Fruit fly (Drosophila melanogaster) whole organism, embryonic: ENCODE measurements around the gene Atg14.

Experiments used
- Ada2b ChIP-seq: fragments of 200-800 bp; sonication (Bioruptor generic); IDR thresholded peaks from 2 replicates; pipeline ENCODE4 v1.3.6; 2022; ENCODE audit warnings: missing biosample characterization, missing genetic modification characterization
- Antp ChIP-seq: fragments of 200-800 bp; sonication (Bioruptor generic); optimal IDR thresholded peaks from 3 replicates; lab custom pipeline; 2016; ENCODE audit warnings: missing biosample characterization, missing genetic modification characterization
- Bdp1 ChIP-seq: fragments of 200-800 bp; sonication (Bioruptor generic); optimal IDR thresholded peaks from 3 replicates; lab custom pipeline; 2016; ENCODE audit warnings: missing biosample characterization, missing genetic modification characterization
- CG10209 ChIP-seq: fragments of 200-800 bp; sonication (Bioruptor generic); optimal IDR thresholded peaks from 3 replicates; lab custom pipeline; 2017; ENCODE audit warnings: missing biosample characterization, mild to moderate bottlenecking, missing genetic modification characterization, missing genetic modification reagents
- CG11093 ChIP-seq: fragments of 200-800 bp; sonication (Bioruptor generic); IDR thresholded peaks from 3 replicates; pipeline ENCODE4 v1.3.6; 2022; ENCODE audit warnings: missing biosample characterization, missing genetic modification characterization
- CG11456 ChIP-seq: fragments of 200-800 bp; sonication (Bioruptor generic); IDR thresholded peaks from 3 replicates; pipeline ENCODE4 v1.3.6; 2022; ENCODE audit warnings: missing biosample characterization, missing genetic modification characterization
- CG11560 ChIP-seq: fragments of 200-800 bp; sonication (Bioruptor generic); IDR thresholded peaks from 3 replicates; pipeline ENCODE4 v1.3.6; 2022; ENCODE audit warnings: missing biosample characterization, missing genetic modification characterization
- CG12155 ChIP-seq: fragments of 200-800 bp; sonication (Bioruptor generic); optimal IDR thresholded peaks from 3 replicates; lab custom pipeline; 2016; ENCODE audit warnings: missing biosample characterization, missing genetic modification characterization
- CG12659 ChIP-seq: fragments of 200-800 bp; sonication (Bioruptor generic); optimal IDR thresholded peaks from 3 replicates; lab custom pipeline; 2017; ENCODE audit warnings: mild to moderate bottlenecking, missing biosample characterization, missing genetic modification reagents, missing genetic modification characterization
- CG13775 ChIP-seq: fragments of 200-800 bp; sonication (Bioruptor generic); optimal IDR thresholded peaks from 3 replicates; lab custom pipeline; 2017; ENCODE audit warnings: missing biosample characterization, mild to moderate bottlenecking, missing genetic modification characterization
- CG14441 ChIP-seq: fragments of 200-800 bp; sonication (Bioruptor generic); IDR thresholded peaks from 2 replicates; pipeline ENCODE4 v1.3.6; 2022; ENCODE audit warnings: missing biosample characterization, missing genetic modification characterization
- CG15696 ChIP-seq: fragments of 200-800 bp; sonication (Bioruptor generic); optimal IDR thresholded peaks from 2 replicates; lab custom pipeline; 2019; ENCODE audit warnings: missing biosample characterization, mild to moderate bottlenecking, missing genetic modification characterization, moderate library complexity
- CG18619 ChIP-seq: fragments of 200-800 bp; sonication (Bioruptor generic); optimal IDR thresholded peaks from 3 replicates; lab custom pipeline; 2017; ENCODE audit warnings: missing biosample characterization, mild to moderate bottlenecking, missing genetic modification characterization
- CG4404 ChIP-seq: fragments of 200-800 bp; sonication (Bioruptor generic); IDR thresholded peaks from 2 replicates; pipeline ENCODE4 v1.3.6; 2022; ENCODE audit warnings: missing biosample characterization, missing genetic modification characterization
- CG4730 ChIP-seq: fragments of 200-800 bp; sonication (Bioruptor generic); IDR thresholded peaks from 2 replicates; pipeline ENCODE4 v1.3.6; 2022; ENCODE audit warnings: missing biosample characterization, missing genetic modification characterization
- CG7357 ChIP-seq: fragments of 200-800 bp; sonication (Bioruptor generic); IDR thresholded peaks from 3 replicates; pipeline ENCODE4 v1.3.6; 2022; ENCODE audit warnings: missing biosample characterization, missing genetic modification characterization
- CG9817 ChIP-seq: fragments of 200-800 bp; sonication (Bioruptor generic); optimal IDR thresholded peaks from 2 replicates; lab custom pipeline; 2018; ENCODE audit warnings: missing biosample characterization, mild to moderate bottlenecking, missing genetic modification characterization, moderate library complexity
- CHES-1-like ChIP-seq: fragments of 200-800 bp; sonication (Bioruptor generic); optimal IDR thresholded peaks from 2 replicates; lab custom pipeline; 2016; ENCODE audit warnings: missing biosample characterization, missing genetic modification characterization
- Dek ChIP-seq: fragments of 200-800 bp; sonication (Bioruptor generic); optimal IDR thresholded peaks from 3 replicates; lab custom pipeline; 2019; ENCODE audit warnings: missing biosample characterization, mild to moderate bottlenecking, missing genetic modification characterization, moderate library complexity
- Doc2 ChIP-seq: fragments of 200-800 bp; sonication (Bioruptor generic); IDR thresholded peaks from 2 replicates; pipeline ENCODE4 v1.3.6; 2022; ENCODE audit warnings: missing biosample characterization, missing genetic modification characterization
- HHEX ChIP-seq: fragments of 200-800 bp; sonication (Bioruptor generic); optimal IDR thresholded peaks from 3 replicates; lab custom pipeline; 2017; ENCODE audit warnings: missing biosample characterization, mild to moderate bottlenecking, missing genetic modification characterization, missing genetic modification reagents
- HLH54F ChIP-seq: fragments of 200-800 bp; sonication (Bioruptor generic); optimal IDR thresholded peaks from 3 replicates; lab custom pipeline; 2016; ENCODE audit warnings: missing biosample characterization, missing genetic modification characterization
- MTF-1 ChIP-seq: fragments of 200-800 bp; sonication (Bioruptor generic); optimal IDR thresholded peaks from 2 replicates; lab custom pipeline; 2018; ENCODE audit warnings: missing biosample characterization, mild to moderate bottlenecking, missing genetic modification characterization, borderline replicate concordance
- NfI ChIP-seq: fragments of 200-800 bp; sonication (Bioruptor generic); optimal IDR thresholded peaks from 3 replicates; lab custom pipeline; 2018; ENCODE audit warnings: missing biosample characterization, mild to moderate bottlenecking, missing genetic modification characterization, moderate library complexity
- Oli ChIP-seq: fragments of 200-800 bp; sonication (Bioruptor generic); optimal IDR thresholded peaks from 2 replicates; lab custom pipeline; 2018; ENCODE audit warnings: missing biosample characterization, mild to moderate bottlenecking, missing genetic modification characterization, moderate library complexity
- Pdp1 ChIP-seq, 2 experiments: fragments of 200-800 bp; sonication (Bioruptor generic); optimal IDR thresholded peaks; 3 replicates each; lab custom pipeline; 2016; ENCODE audit warnings: missing biosample characterization in 2 of 2, missing genetic modification characterization in 2 of 2, mild to moderate bottlenecking in 1 of 2, moderate library complexity in 1 of 2
- Sry-δ ChIP-seq: fragments of 200-800 bp; sonication (Bioruptor generic); optimal IDR thresholded peaks from 2 replicates; lab custom pipeline; 2016; ENCODE audit warnings: missing biosample characterization, missing genetic modification characterization
- bsh ChIP-seq, 2 experiments: fragments of 200-800 bp; sonication (Bioruptor generic); optimal IDR thresholded peaks; 2 replicates each; lab custom pipeline; 2017 to 2018; ENCODE audit warnings: mild to moderate bottlenecking in 2 of 2, missing biosample characterization in 2 of 2, missing genetic modification characterization in 2 of 2, moderate library complexity in 1 of 2
- chinmo ChIP-seq: fragments of 200-800 bp; sonication (Bioruptor generic); IDR thresholded peaks from 4 replicates; pipeline ENCODE4 v1.3.6; 2022; ENCODE audit warnings: missing biosample characterization, missing genetic modification characterization; ENCODE audit not compliant: partially characterized antibody
- chn ChIP-seq: fragments of 200-800 bp; sonication (Bioruptor generic); optimal IDR thresholded peaks from 2 replicates; lab custom pipeline; 2016; ENCODE audit warnings: missing biosample characterization, missing genetic modification characterization
- gcm ChIP-seq: fragments of 200-800 bp; sonication (Bioruptor generic); optimal IDR thresholded peaks from 2 replicates; lab custom pipeline; 2019; ENCODE audit warnings: missing biosample characterization, mild to moderate bottlenecking, missing genetic modification characterization, moderate library complexity
- h ChIP-seq: fragments of >200 bp; optimal IDR thresholded peaks from 2 replicates; lab custom pipeline; 2017
- maf-S ChIP-seq: fragments of 200-800 bp; sonication (Bioruptor generic); optimal IDR thresholded peaks from 2 replicates; lab custom pipeline; 2016; ENCODE audit warnings: missing biosample characterization, missing genetic modification characterization
- mam ChIP-seq: fragments of 200-800 bp; sonication (Bioruptor generic); optimal IDR thresholded peaks from 3 replicates; lab custom pipeline; 2016; ENCODE audit warnings: missing biosample characterization, missing genetic modification characterization
- odd ChIP-seq: fragments of 200-800 bp; sonication (Bioruptor generic); optimal IDR thresholded peaks from 2 replicates; lab custom pipeline; 2017; ENCODE audit warnings: missing biosample characterization, mild to moderate bottlenecking, missing genetic modification characterization
- onecut ChIP-seq: fragments of 200-800 bp; sonication (Bioruptor generic); IDR thresholded peaks from 2 replicates; pipeline ENCODE4 v1.3.6; 2022; ENCODE audit warnings: missing biosample characterization, missing genetic modification characterization
- prd ChIP-seq, 3 experiments: fragments of >200 bp in 2 of 3; fragments of 200-800 bp in 1 of 3; sonication (Bioruptor generic) in 1 of 3; optimal IDR thresholded peaks in 2 of 3; IDR thresholded peaks in 1 of 3; 2 replicates in 2 of 3; 3 replicates in 1 of 3; pipeline versions ENCODE4 v1.3.6 to Lab custom; 2017 to 2022; ENCODE audit warnings: missing biosample characterization in 1 of 3, missing genetic modification characterization in 1 of 3
- psq ChIP-seq: fragments of 200-800 bp; sonication (Bioruptor generic); optimal IDR thresholded peaks from 2 replicates; lab custom pipeline; 2017; ENCODE audit warnings: missing biosample characterization, missing genetic modification characterization
- schlank ChIP-seq: fragments of 200-800 bp; sonication (Bioruptor generic); optimal IDR thresholded peaks from 2 replicates; lab custom pipeline; 2018; ENCODE audit warnings: missing biosample characterization, mild to moderate bottlenecking, missing genetic modification characterization
- scrt ChIP-seq: fragments of 200-800 bp; sonication (Bioruptor generic); optimal IDR thresholded peaks from 2 replicates; lab custom pipeline; 2018; ENCODE audit warnings: missing biosample characterization, mild to moderate bottlenecking, missing genetic modification characterization, moderate library complexity
- sd ChIP-seq: fragments of 200-800 bp; sonication (Bioruptor generic); optimal IDR thresholded peaks from 3 replicates; lab custom pipeline; 2018; ENCODE audit warnings: missing biosample characterization, mild to moderate bottlenecking, missing genetic modification characterization, moderate library complexity
- sens ChIP-seq: fragments of 200-800 bp; sonication (Bioruptor generic); peaks from one replicate; lab custom pipeline; 2016; ENCODE audit warnings: missing biosample characterization, missing genetic modification characterization
- seq ChIP-seq: fragments of 200-800 bp; sonication (Bioruptor generic); IDR thresholded peaks from 2 replicates; pipeline ENCODE4 v1.3.6; 2022; ENCODE audit warnings: missing biosample characterization, missing genetic modification characterization
- sisA ChIP-seq: fragments of 200-800 bp; sonication (Bioruptor generic); IDR thresholded peaks from 2 replicates; pipeline ENCODE4 v1.3.6; 2022; ENCODE audit warnings: missing biosample characterization, missing genetic modification characterization
- sna ChIP-seq: fragments of 200-800 bp; sonication (Bioruptor generic); IDR thresholded peaks from 2 replicates; pipeline ENCODE4 v1.3.6; 2022; ENCODE audit warnings: missing biosample characterization, missing genetic modification characterization; ENCODE audit not compliant: partially characterized antibody
- tna ChIP-seq: fragments of 200-800 bp; sonication (Bioruptor generic); IDR thresholded peaks from 2 replicates; pipeline ENCODE4 v1.3.6; 2022; ENCODE audit warnings: missing biosample characterization, missing genetic modification characterization; ENCODE audit not compliant: partially characterized antibody
- unpg ChIP-seq: fragments of 200-800 bp; sonication (Bioruptor generic); optimal IDR thresholded peaks from 3 replicates; lab custom pipeline; 2018; ENCODE audit warnings: missing biosample characterization, mild to moderate bottlenecking, missing genetic modification characterization, moderate library complexity
- yki ChIP-seq: fragments of >200 bp; optimal IDR thresholded peaks from 3 replicates; lab custom pipeline; 2018

Atg14 gene

DNA sequence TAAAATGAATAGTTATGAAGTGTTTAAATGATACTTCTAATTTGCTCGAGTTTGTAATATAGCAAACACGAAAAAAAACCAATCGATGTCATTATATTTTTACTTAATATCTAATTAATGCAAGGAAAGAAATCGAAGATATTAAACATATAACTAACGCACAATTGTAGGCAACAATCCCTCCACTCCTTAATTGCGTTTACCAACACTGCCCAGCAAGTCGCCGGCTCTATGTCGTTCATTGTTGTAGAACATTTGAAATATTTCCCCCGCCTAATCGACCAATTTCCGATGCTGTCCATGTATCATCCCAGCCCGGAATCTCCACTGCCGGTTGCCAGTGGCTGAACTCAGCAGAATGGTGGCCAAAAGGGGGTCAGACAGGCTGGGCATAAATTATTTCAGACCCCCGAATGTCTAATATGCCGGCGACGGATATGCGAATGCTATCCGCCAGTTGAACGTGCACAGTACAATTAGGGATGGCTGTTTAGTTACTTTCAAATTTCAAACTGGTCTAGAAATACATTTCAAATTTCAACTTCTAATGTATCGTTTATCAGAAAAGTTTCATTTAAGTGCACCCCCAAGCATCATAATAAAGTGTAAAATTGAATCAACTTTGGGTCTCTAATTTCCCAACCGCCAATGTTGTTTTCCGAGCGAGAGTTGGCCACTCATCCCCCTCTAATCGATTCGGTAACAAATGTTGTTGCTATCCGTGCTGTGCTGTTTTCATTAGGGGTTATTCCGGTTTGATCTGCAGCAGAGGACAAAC lies 47.6 kb upstream of the Atg14 start (continued):
- 0 out of 2 replicates have a peak, but pooled peaks have one; percentile 31 for TF ChIP-seq CG4404 (GFP tag; lab: Robert Waterston, UW)
- 0 out of 3 replicates have a peak, but pooled peaks have one; percentile 15 for TF ChIP-seq CG11093 (GFP tag; lab: Robert Waterston, UW)
- no peak for TF ChIP-seq sd (tag; lab: Kevin White, UChicago)
- TF ChIP-seq CG9817 (tag; lab: Kevin White, UChicago), result peak; percentile 42
- TF ChIP-seq CG7357 (GFP tag; lab: Robert Waterston, UW), result peak; percentile 29; the same call in 1 of the 3 replicates
- TF ChIP-seq sens (GFP tag; lab: Kevin White, UChicago), result peak; percentile 85
- peak in 1 of 2 experiments; percentile 31 for TF ChIP-seq Pdp1 (GFP tag; optimal IDR thresholded peaks at IDR 0.05; lab: Kevin White, UChicago)
- peak in 1 of 2 experiments; percentile 17 for TF ChIP-seq bsh (GFP tag; optimal IDR thresholded peaks at IDR 0.05; lab: Kevin White, UChicago)
- peak; percentile 38 for TF ChIP-seq schlank
- 0 out of 2 replicates have a peak, but pooled peaks have one; percentile 26 for TF ChIP-seq sisA (GFP tag; lab: Robert Waterston, UW)
- TF ChIP-seq sna (GFP tag; lab: Robert Waterston, UW), result no peak
- peak; percentile 45; the same call in 1 of the 2 replicates for TF ChIP-seq CG4730 (GFP tag; lab: Robert Waterston, UW)
- TF ChIP-seq CG13775 (GFP tag; lab: Kevin White, UChicago), result peak; percentile 31
- TF ChIP-seq CG15696, result peak; percentile 6
- no peak for TF ChIP-seq tna (GFP tag; lab: Robert Waterston, UW)
- TF ChIP-seq Sry-δ (GFP tag; lab: Kevin White, UChicago), result peak; percentile 1
- TF ChIP-seq prd (optimal IDR thresholded peaks at IDR 0.05; lab: Kevin White, UChicago), result no peak
- peak; percentile 48; the same call in 1 of the 3 replicates for TF ChIP-seq prd (GFP tag; IDR thresholded peaks at IDR 0.05; lab: Robert Waterston, UW)
- TF ChIP-seq HLH54F (GFP tag; lab: Kevin White, UChicago), result no peak
- peak; percentile 22 for TF ChIP-seq chn (GFP tag; lab: Kevin White, UChicago)
- peak; percentile 32 for TF ChIP-seq CG10209
- TF ChIP-seq CG11456 (GFP tag; lab: Robert Waterston, UW), result no peak
- TF ChIP-seq Dek (tag; lab: Kevin White, UChicago), result peak; percentile 15
- TF ChIP-seq maf-S (GFP tag; lab: Kevin White, UChicago), result peak; percentile 30
- TF ChIP-seq mam (GFP tag; lab: Kevin White, UChicago), result peak; percentile 49
- peak; percentile 26 for TF ChIP-seq CG12659 (GFP tag; lab: Kevin White, UChicago)
- no peak for TF ChIP-seq yki
- TF ChIP-seq Ada2b (GFP tag; lab: Robert Waterston, UW), result peak; percentile 50
- peak; percentile 53 for TF ChIP-seq onecut (GFP tag; lab: Robert Waterston, UW)
- TF ChIP-seq NfI (GFP tag; lab: Kevin White, UChicago), result peak; percentile 57
- TF ChIP-seq seq (GFP tag; lab: Robert Waterston, UW), result no peak
- TF ChIP-seq Bdp1 (GFP tag; lab: Kevin White, UChicago), result peak; percentile 1
- peak; percentile 25 for TF ChIP-seq CHES-1-like
- peak; percentile 5 for TF ChIP-seq HHEX (GFP tag; lab: Kevin White, UChicago)
- TF ChIP-seq scrt (GFP tag; lab: Kevin White, UChicago), result peak; percentile 22
- peak; percentile 19 for TF ChIP-seq odd (GFP tag; lab: Kevin White, UChicago)
- no peak for TF ChIP-seq chinmo (GFP tag; lab: Robert Waterston, UW)
- TF ChIP-seq Oli (tag; lab: Kevin White, UChicago), result peak; percentile 49
- no peak for TF ChIP-seq MTF-1 (GFP tag; lab: Kevin White, UChicago)
- TF ChIP-seq Doc2 (GFP tag; lab: Robert Waterston, UW), result no peak
- no peak for TF ChIP-seq psq (GFP tag; lab: Kevin White, UChicago)
- TF ChIP-seq CG18619 (GFP tag; lab: Kevin White, UChicago), result peak; percentile 46
- TF ChIP-seq CG12155, result no peak
- peak; percentile 16 for TF ChIP-seq unpg (GFP tag; lab: Kevin White, UChicago)
- no peak for TF ChIP-seq h
- peak; percentile 19 for TF ChIP-seq Antp
- peak; percentile 18 for TF ChIP-seq gcm (GFP tag; lab: Kevin White, UChicago)
- TF ChIP-seq CG14441 (GFP tag; lab: Robert Waterston, UW), result peak; percentile 42
- no peak for TF ChIP-seq CG11560 (tag; lab: Robert Waterston, UW)
